Worm (Caenorhabditis elegans): Measurements from ENCODE around the gene rfip-2.

ce11 chrII:683467-683866, 40.1 kb upstream of the rfip-2 start, which contains the start of gene T02H6.6:
- no peak for TF ChIP-seq nhr-77 (tag; optimal IDR thresholded peaks at IDR 0.05)
- TF ChIP-seq elt-1 (tag; optimal IDR thresholded peaks at IDR 0.05): no peak
- TF ChIP-seq nhr-12 (tag; optimal IDR thresholded peaks at IDR 0.05): no peak
- no peak for TF ChIP-seq zag-1 (tag; optimal IDR thresholded peaks at IDR 0.05)
- TF ChIP-seq lin-15B (tag; optimal IDR thresholded peaks at IDR 0.05): no peak
- no peak for TF ChIP-seq fkh-10 (GFP tag; optimal IDR thresholded peaks at IDR 0.05)
- TF ChIP-seq ama-1 (optimal IDR thresholded peaks at IDR 0.05): no peak

All from whole organism, L3 larva.